Worm (Caenorhabditis elegans) whole organism, L1 larva: ENCODE results near the gene rgs-1.

Experiments
- Y116A8C.19 ChIP-seq: sonication (generic microtip); optimal IDR thresholded peaks from 2 replicates; lab custom pipeline; 2016; ENCODE audit warnings: missing compliant biosample characterization, missing genetic modification characterization, borderline replicate concordance
- efl-1 ChIP-seq, 4 experiments: fragments of 150-350 bp; optimal IDR thresholded peaks in 3 of 4; peaks in 1 of 4; 1 replicate in 1 of 4; 2 replicates in 3 of 4; lab custom pipeline; 2014; ENCODE audit warnings: missing biosample characterization in 2 of 4, missing genetic modification characterization in 2 of 4, missing genetic modification reagents in 2 of 4
- fkh-10 ChIP-seq: sonication (generic microtip); optimal IDR thresholded peaks from 2 replicates; lab custom pipeline; 2017; ENCODE audit warnings: missing biosample characterization, missing genetic modification reagents, missing genetic modification characterization
- lin-39 ChIP-seq: fragments of 150-350 bp; optimal IDR thresholded peaks from 2 replicates; lab custom pipeline; 2014; ENCODE audit warnings: missing biosample characterization, missing genetic modification reagents, missing genetic modification characterization
- nhr-19 ChIP-seq: fragments of 200-800 bp; sonication (Bioruptor generic); conservative IDR thresholded peaks from 2 replicates; pipeline ENCODE4 v1.3.6; 2022; ENCODE audit warnings: missing genetic modification characterization, missing compliant biosample characterization

DNA sequence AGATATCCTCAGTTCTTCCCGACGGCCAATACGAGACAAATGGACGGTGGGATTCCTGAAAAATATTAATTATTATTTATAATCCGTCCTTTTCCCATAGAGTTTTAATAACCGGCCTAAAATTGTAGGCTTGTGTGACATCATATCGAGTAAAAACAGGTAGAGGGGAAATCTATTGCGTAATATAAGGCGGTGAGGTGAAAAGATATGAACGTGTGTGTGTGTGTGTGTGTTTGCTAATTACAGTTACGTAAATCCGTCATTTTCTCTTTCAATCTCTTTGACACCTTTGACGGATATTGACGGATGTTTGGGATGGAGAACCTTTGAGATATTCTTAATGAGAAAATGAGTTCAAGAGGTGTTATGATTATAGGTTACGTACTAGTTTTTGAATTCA, 50.9 kb downstream of the rgs-1 start:
- TF ChIP-seq nhr-19 (GFP tag; lab: Robert Waterston, UW) (no peak), Y116A8C.19 (tag; lab: Kevin White, UChicago) (no peak), lin-39 (tag; lab: Kevin White, UChicago) (no peak), efl-1 (optimal IDR thresholded peaks at IDR 0.05; lab: Kevin White, UChicago) (no peak), efl-1 (GFP tag; optimal IDR thresholded peaks at IDR 0.05 in 1 of 2; lab: Kevin White, UChicago) (no peak), fkh-10 (no peak)
